Fruit fly (Drosophila melanogaster) whole organism, embryonic: ENCODE results near the gene Cdc27.

Source experiments
- Asciz ChIP-seq: fragments of 200-800 bp; sonication (Bioruptor generic); optimal IDR thresholded peaks from 2 replicates; lab custom pipeline; 2017; ENCODE audit warnings: missing biosample characterization, mild to moderate bottlenecking, missing genetic modification characterization, missing genetic modification reagents
- Blimp-1 ChIP-seq: fragments of 200-800 bp; sonication (Bioruptor generic); optimal IDR thresholded peaks from 3 replicates; lab custom pipeline; 2018; ENCODE audit warnings: missing biosample characterization, missing genetic modification characterization, mild to moderate bottlenecking, moderate library complexity, missing genetic modification reagents
- CG10462 ChIP-seq: fragments of 200-800 bp; sonication (Bioruptor generic); optimal IDR thresholded peaks from 2 replicates; lab custom pipeline; 2016; ENCODE audit warnings: missing biosample characterization, missing genetic modification characterization
- CG12104 ChIP-seq: fragments of 200-800 bp; sonication (Bioruptor generic); optimal IDR thresholded peaks from 3 replicates; lab custom pipeline; 2016; ENCODE audit warnings: missing biosample characterization, missing genetic modification characterization
- CG13624 ChIP-seq: fragments of 200-800 bp; sonication (Bioruptor generic); optimal IDR thresholded peaks from 2 replicates; lab custom pipeline; 2016; ENCODE audit warnings: missing biosample characterization, missing genetic modification characterization
- CG15011 ChIP-seq: fragments of 200-800 bp; sonication (Bioruptor generic); optimal IDR thresholded peaks from 3 replicates; lab custom pipeline; 2018; ENCODE audit warnings: missing biosample characterization, mild to moderate bottlenecking, missing genetic modification characterization
- CG16863 ChIP-seq: fragments of 200-800 bp; sonication (Bioruptor generic); optimal IDR thresholded peaks from 3 replicates; lab custom pipeline; 2016; ENCODE audit warnings: missing biosample characterization, missing genetic modification characterization
- CG17829 ChIP-seq: fragments of 200-800 bp; optimal IDR thresholded peaks from 2 replicates; lab custom pipeline; 2019; ENCODE audit warnings: missing biosample characterization, mild to moderate bottlenecking, missing genetic modification characterization, moderate library complexity
- CG1792 ChIP-seq: fragments of 200-800 bp; sonication (Bioruptor generic); optimal IDR thresholded peaks from 2 replicates; lab custom pipeline; 2016; ENCODE audit warnings: missing biosample characterization, missing genetic modification characterization
- CG18764 ChIP-seq: fragments of 200-800 bp; sonication (Bioruptor generic); optimal IDR thresholded peaks from 3 replicates; lab custom pipeline; 2016; ENCODE audit warnings: missing biosample characterization, missing genetic modification characterization
- CG34376 ChIP-seq: fragments of 200-800 bp; sonication (Bioruptor generic); optimal IDR thresholded peaks from 2 replicates; lab custom pipeline; 2018; ENCODE audit warnings: missing biosample characterization, mild to moderate bottlenecking, missing genetic modification characterization
- CG42726 ChIP-seq: fragments of 200-800 bp; sonication (Bioruptor generic); IDR thresholded peaks from 2 replicates; pipeline ENCODE4 v1.3.6; 2022; ENCODE audit warnings: missing biosample characterization, missing genetic modification characterization; ENCODE audit not compliant: partially characterized antibody
- CG4360 ChIP-seq: fragments of 200-800 bp; sonication (Bioruptor generic); IDR thresholded peaks from 2 replicates; pipeline ENCODE4 v1.3.6; 2022; ENCODE audit warnings: missing biosample characterization, missing genetic modification characterization
- CG5180 ChIP-seq: fragments of 200-800 bp; sonication (Bioruptor generic); optimal IDR thresholded peaks from 3 replicates; lab custom pipeline; 2017; ENCODE audit warnings: missing biosample characterization, missing genetic modification characterization, mild to moderate bottlenecking, moderate library complexity, missing genetic modification reagents
- CG8478 ChIP-seq: fragments of >200 bp; optimal IDR thresholded peaks from 2 replicates; lab custom pipeline; 2018
- CG9797 ChIP-seq: fragments of 200-800 bp; sonication (Bioruptor generic); optimal IDR thresholded peaks from 3 replicates; lab custom pipeline; 2018; ENCODE audit warnings: missing biosample characterization, mild to moderate bottlenecking, missing genetic modification characterization
- D19B ChIP-seq: fragments of 200-800 bp; sonication (Bioruptor generic); optimal IDR thresholded peaks from 2 replicates; lab custom pipeline; 2017; ENCODE audit warnings: missing biosample characterization, mild to moderate bottlenecking, missing genetic modification characterization
- Deaf1 ChIP-seq: fragments of 200-800 bp; optimal IDR thresholded peaks from 3 replicates; lab custom pipeline; 2019; ENCODE audit warnings: missing biosample characterization, mild to moderate bottlenecking, missing genetic modification characterization, moderate library complexity
- Dll ChIP-seq: fragments of 200-800 bp; sonication (Bioruptor generic); IDR thresholded peaks from 4 replicates; pipeline ENCODE4 v1.3.6; 2022; ENCODE audit warnings: missing biosample characterization, missing genetic modification characterization; ENCODE audit not compliant: partially characterized antibody
- Doc3 ChIP-seq: fragments of 200-800 bp; sonication (Bioruptor generic); IDR thresholded peaks from 3 replicates; pipeline ENCODE4 v1.3.6; 2022; ENCODE audit warnings: missing biosample characterization, missing genetic modification characterization; ENCODE audit not compliant: partially characterized antibody
- HmgZ ChIP-seq: fragments of 200-800 bp; sonication (Bioruptor generic); optimal IDR thresholded peaks from 2 replicates; lab custom pipeline; 2018; ENCODE audit warnings: missing biosample characterization, mild to moderate bottlenecking, missing genetic modification characterization
- Nf-YC ChIP-seq: fragments of 200-800 bp; optimal IDR thresholded peaks from 3 replicates; lab custom pipeline; 2019; ENCODE audit warnings: missing biosample characterization, mild to moderate bottlenecking, missing genetic modification characterization, moderate library complexity
- Six4 ChIP-seq: fragments of 200-800 bp; sonication (Bioruptor generic); optimal IDR thresholded peaks from 2 replicates; lab custom pipeline; 2016; ENCODE audit warnings: missing biosample characterization, missing genetic modification characterization
- Sry-β ChIP-seq: fragments of 200-800 bp; sonication (Bioruptor generic); optimal IDR thresholded peaks from 2 replicates; lab custom pipeline; 2018; ENCODE audit warnings: missing biosample characterization, mild to moderate bottlenecking, missing genetic modification characterization, moderate library complexity
- ash1 ChIP-seq: fragments of 200-800 bp; sonication (Bioruptor generic); optimal IDR thresholded peaks from 2 replicates; lab custom pipeline; 2018; ENCODE audit warnings: missing biosample characterization, mild to moderate bottlenecking, missing genetic modification characterization
- ato ChIP-seq: fragments of 200-800 bp; sonication (Bioruptor generic); IDR thresholded peaks from 2 replicates; pipeline ENCODE4 v1.3.6; 2022; ENCODE audit warnings: missing biosample characterization, missing genetic modification characterization; ENCODE audit not compliant: partially characterized antibody
- az2 ChIP-seq: fragments of 200-800 bp; sonication (Bioruptor generic); optimal IDR thresholded peaks from 3 replicates; lab custom pipeline; 2016; ENCODE audit warnings: missing biosample characterization, missing genetic modification characterization
- bbx ChIP-seq: fragments of 200-800 bp; sonication (Bioruptor generic); IDR thresholded peaks from 2 replicates; pipeline ENCODE4 v1.3.6; 2022; ENCODE audit warnings: missing biosample characterization, missing genetic modification characterization; ENCODE audit not compliant: partially characterized antibody
- danr ChIP-seq: fragments of 200-800 bp; sonication (Bioruptor generic); IDR thresholded peaks from 2 replicates; pipeline ENCODE4 v1.3.6; 2022; ENCODE audit warnings: missing biosample characterization, missing genetic modification characterization
- dati ChIP-seq: fragments of 200-800 bp; sonication (Bioruptor generic); IDR thresholded peaks from 2 replicates; pipeline ENCODE4 v1.3.6; 2022; ENCODE audit warnings: missing biosample characterization, missing genetic modification characterization
- dmrt11E ChIP-seq: fragments of 200-800 bp; sonication (Bioruptor generic); optimal IDR thresholded peaks from 3 replicates; lab custom pipeline; 2018; ENCODE audit warnings: missing biosample characterization, mild to moderate bottlenecking, missing genetic modification characterization, moderate library complexity
- dysf ChIP-seq: fragments of 200-800 bp; sonication (Bioruptor generic); IDR thresholded peaks from 3 replicates; pipeline ENCODE4 v1.3.6; 2022; ENCODE audit warnings: missing biosample characterization, missing genetic modification characterization
- gcm ChIP-seq: fragments of 200-800 bp; sonication (Bioruptor generic); optimal IDR thresholded peaks from 2 replicates; lab custom pipeline; 2019; ENCODE audit warnings: missing biosample characterization, mild to moderate bottlenecking, missing genetic modification characterization, moderate library complexity
- hbn ChIP-seq: fragments of 200-800 bp; sonication (Bioruptor generic); IDR thresholded peaks from 2 replicates; pipeline ENCODE4 v1.3.6; 2022; ENCODE audit warnings: missing biosample characterization, missing genetic modification characterization; ENCODE audit not compliant: partially characterized antibody
- jigr1 ChIP-seq: fragments of 200-800 bp; sonication (Bioruptor generic); IDR thresholded peaks from 3 replicates; pipeline ENCODE4 v1.3.6; 2022; ENCODE audit warnings: missing biosample characterization, missing genetic modification characterization
- knrl ChIP-seq: fragments of 200-800 bp; sonication (Bioruptor generic); IDR thresholded peaks from 3 replicates; pipeline ENCODE4 v1.3.6; 2022; ENCODE audit warnings: missing biosample characterization, missing genetic modification characterization; ENCODE audit not compliant: partially characterized antibody
- lbe ChIP-seq: fragments of 200-800 bp; sonication (Bioruptor generic); optimal IDR thresholded peaks from 2 replicates; lab custom pipeline; 2016; ENCODE audit warnings: missing biosample characterization, mild to moderate bottlenecking, missing genetic modification characterization
- nau ChIP-seq: fragments of 200-800 bp; sonication (Bioruptor generic); optimal IDR thresholded peaks from 3 replicates; lab custom pipeline; 2017; ENCODE audit warnings: missing biosample characterization, mild to moderate bottlenecking, missing genetic modification characterization, missing genetic modification reagents
- nerfin-2 ChIP-seq: fragments of 200-800 bp; sonication (Bioruptor generic); IDR thresholded peaks from 2 replicates; pipeline ENCODE4 v1.3.6; 2022; ENCODE audit warnings: missing biosample characterization, missing genetic modification characterization; ENCODE audit not compliant: partially characterized antibody
- pan ChIP-seq, 4 experiments: fragments of >200 bp in 3 of 4; fragments of 200-800 bp in 1 of 4; sonication (Bioruptor generic) in 1 of 4; optimal IDR thresholded peaks in 3 of 4; IDR thresholded peaks in 1 of 4; 2 replicates each; pipeline versions ENCODE4 v1.3.6 to Lab custom; 2017 to 2022; ENCODE audit warnings: missing biosample characterization in 2 of 4, missing genetic modification characterization in 2 of 4, mixed read lengths in 1 of 4
- pum ChIP-seq: fragments of 200-800 bp; sonication (Bioruptor generic); optimal IDR thresholded peaks from 2 replicates; lab custom pipeline; 2016; ENCODE audit warnings: missing biosample characterization, missing genetic modification characterization
- run ChIP-seq: fragments of 200-800 bp; sonication (Bioruptor generic); optimal IDR thresholded peaks from 3 replicates; lab custom pipeline; 2018; ENCODE audit warnings: missing biosample characterization, mild to moderate bottlenecking, missing genetic modification characterization
- schlank ChIP-seq: fragments of 200-800 bp; sonication (Bioruptor generic); optimal IDR thresholded peaks from 2 replicates; lab custom pipeline; 2018; ENCODE audit warnings: missing biosample characterization, mild to moderate bottlenecking, missing genetic modification characterization
- sens ChIP-seq: fragments of 200-800 bp; sonication (Bioruptor generic); peaks from one replicate; lab custom pipeline; 2016; ENCODE audit warnings: missing biosample characterization, missing genetic modification characterization
- ssp ChIP-seq: fragments of 200-800 bp; sonication (Bioruptor generic); IDR thresholded peaks from 2 replicates; pipeline ENCODE4 v1.3.6; 2022; ENCODE audit warnings: missing biosample characterization, missing genetic modification characterization
- stwl ChIP-seq: fragments of 200-800 bp; sonication (Bioruptor generic); optimal IDR thresholded peaks from 3 replicates; lab custom pipeline; 2018; ENCODE audit warnings: missing biosample characterization, mild to moderate bottlenecking, missing genetic modification characterization, moderate library complexity
- tgo ChIP-seq: fragments of 200-800 bp; sonication (Bioruptor generic); IDR thresholded peaks from 3 replicates; pipeline ENCODE4 v1.3.6; 2022; ENCODE audit warnings: missing biosample characterization, missing genetic modification characterization
- wdn ChIP-seq: fragments of 200-800 bp; sonication (Bioruptor generic); IDR thresholded peaks from 2 replicates; pipeline ENCODE4 v1.3.6; 2022; ENCODE audit warnings: missing biosample characterization, missing genetic modification characterization
- wor ChIP-seq: fragments of 200-800 bp; sonication (Bioruptor generic); IDR thresholded peaks from 2 replicates; pipeline ENCODE4 v1.3.6; 2022; ENCODE audit warnings: missing biosample characterization, missing genetic modification characterization

The Cdc27 gene

DNA sequence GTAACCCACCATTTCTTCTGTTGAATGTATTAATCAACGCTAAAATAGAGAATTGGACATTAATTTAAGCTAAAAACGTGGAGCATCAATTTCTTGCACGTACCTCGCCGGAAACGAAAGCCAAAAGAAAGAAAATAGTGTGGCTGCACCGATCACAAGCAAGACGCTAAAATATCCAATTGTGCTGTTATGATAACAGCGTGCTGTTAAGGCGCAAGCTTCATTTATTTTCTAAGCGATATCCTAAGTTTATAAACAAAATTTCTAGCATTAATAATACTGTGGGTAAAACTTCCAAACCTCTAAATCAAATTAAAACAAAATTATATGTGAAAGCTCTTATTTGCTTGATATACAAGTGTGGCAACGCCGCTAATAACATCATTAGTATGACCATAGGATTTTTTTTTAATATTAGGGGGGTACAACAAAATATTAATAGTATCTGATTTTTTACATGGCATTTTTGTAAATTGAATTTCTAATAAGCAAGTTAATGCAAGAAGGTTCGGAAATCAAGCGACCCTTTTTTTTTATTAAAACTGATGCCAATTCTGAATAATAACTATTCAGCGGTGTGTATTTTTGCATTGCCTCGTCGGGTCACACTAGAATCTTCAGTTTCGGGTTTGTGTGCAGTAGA is 7.8 kb downstream of the Cdc27 start, which contains the start of the genes RpL18 and Neos (continued):
- no peak; the same call in 1 of the 2 replicates for TF ChIP-seq bbx (GFP tag; lab: Robert Waterston, UW)
- peak; percentile 55 for TF ChIP-seq CG16863 (GFP tag; lab: Kevin White, UChicago)
- TF ChIP-seq CG4360 (GFP tag; lab: Robert Waterston, UW), result no peak
- TF ChIP-seq schlank (tag; lab: Kevin White, UChicago), result peak; percentile 84
- peak; percentile 72 for TF ChIP-seq CG15011 (GFP tag; lab: Kevin White, UChicago)
- no peak for TF ChIP-seq CG42726
- TF ChIP-seq HmgZ (tag; lab: Kevin White, UChicago), result peak; percentile 55
- TF ChIP-seq az2, result peak; percentile 63
- peak; percentile 85 for TF ChIP-seq CG9797 (GFP tag; lab: Kevin White, UChicago)
- no peak for TF ChIP-seq ato (GFP tag; lab: Robert Waterston, UW)
- TF ChIP-seq Asciz, result peak; percentile 75
- TF ChIP-seq CG5180 (GFP tag; lab: Kevin White, UChicago), result no peak
- TF ChIP-seq dmrt11E (tag; lab: Kevin White, UChicago), result peak; percentile 62
- peak; percentile 53 for TF ChIP-seq wdn (GFP tag; lab: Robert Waterston, UW)
- TF ChIP-seq nerfin-2 (GFP tag; lab: Robert Waterston, UW), result no peak
- TF ChIP-seq tgo (GFP tag; lab: Robert Waterston, UW), result no peak; the same call in 1 of the 3 replicates
- TF ChIP-seq CG13624 (GFP tag; lab: Kevin White, UChicago), result peak; percentile 77
- peak; percentile 30 for TF ChIP-seq CG10462 (GFP tag; lab: Kevin White, UChicago)
- TF ChIP-seq pum (GFP tag; lab: Kevin White, UChicago), result peak; percentile 43
- TF ChIP-seq knrl (GFP tag; lab: Robert Waterston, UW), result no peak
- no peak for TF ChIP-seq jigr1
- TF ChIP-seq pan (optimal IDR thresholded peaks at IDR 0.05; lab: Kevin White, UChicago), result no peak
- peak in 1 of 2 experiments; percentile 8 for TF ChIP-seq pan (GFP tag; optimal IDR thresholded peaks at IDR 0.05 in 1 of 2, IDR thresholded peaks at IDR 0.05 in 1 of 2)
- no peak for TF ChIP-seq wor
- no peak for TF ChIP-seq Deaf1
- peak; percentile 71 for TF ChIP-seq gcm (GFP tag; lab: Kevin White, UChicago)
- TF ChIP-seq Dll (GFP tag; lab: Robert Waterston, UW), result 0 out of 4 replicates have a peak, but pooled peaks have one; percentile 41
- no peak for TF ChIP-seq ssp
- TF ChIP-seq ash1 (GFP tag; lab: Kevin White, UChicago), result peak; percentile 38
- TF ChIP-seq hbn (GFP tag; lab: Robert Waterston, UW), result no peak
- TF ChIP-seq CG8478 (lab: Kevin White, UChicago), result no peak
- no peak for TF ChIP-seq danr (GFP tag; lab: Robert Waterston, UW)
- TF ChIP-seq CG12104 (GFP tag; lab: Kevin White, UChicago), result peak; percentile 76
- peak; percentile 51 for TF ChIP-seq CG18764 (GFP tag; lab: Kevin White, UChicago)
- peak; percentile 49 for TF ChIP-seq CG17829
- TF ChIP-seq Sry-β, result peak; percentile 18
- peak; percentile 95 for TF ChIP-seq sens
- TF ChIP-seq Nf-YC (tag; lab: Kevin White, UChicago), result peak; percentile 62
- TF ChIP-seq Blimp-1 (GFP tag; lab: Kevin White, UChicago), result peak; percentile 46
- peak; percentile 81 for TF ChIP-seq stwl (tag; lab: Kevin White, UChicago)
- TF ChIP-seq dati, result no peak
- TF ChIP-seq D19B, result peak; percentile 34
- TF ChIP-seq Six4 (GFP tag; lab: Kevin White, UChicago), result no peak
- TF ChIP-seq lbe (GFP tag; lab: Kevin White, UChicago), result peak; percentile 46
- TF ChIP-seq CG34376 (GFP tag; lab: Kevin White, UChicago), result peak; percentile 89
- TF ChIP-seq Doc3, result no peak
- TF ChIP-seq CG1792 (GFP tag; lab: Kevin White, UChicago), result peak; percentile 31
- peak; percentile 84 for TF ChIP-seq nau (GFP tag; lab: Kevin White, UChicago)
- TF ChIP-seq dysf, result no peak; the same call in 1 of the 3 replicates
- TF ChIP-seq run (tag; lab: Kevin White, UChicago), result peak; percentile 45
